Worm (Caenorhabditis elegans) whole organism, L1 larva: Measurements from ENCODE around the gene F40G9.5.

Experiments
- ama-1 ChIP-seq: fragments of 150-350 bp; optimal IDR thresholded peaks from 2 replicates; lab custom pipeline; 2014
- pqm-1 ChIP-seq: sonication (generic microtip); optimal IDR thresholded peaks from 3 replicates; lab custom pipeline; 2017; ENCODE audit warnings: missing biosample characterization, missing genetic modification characterization

DNA sequence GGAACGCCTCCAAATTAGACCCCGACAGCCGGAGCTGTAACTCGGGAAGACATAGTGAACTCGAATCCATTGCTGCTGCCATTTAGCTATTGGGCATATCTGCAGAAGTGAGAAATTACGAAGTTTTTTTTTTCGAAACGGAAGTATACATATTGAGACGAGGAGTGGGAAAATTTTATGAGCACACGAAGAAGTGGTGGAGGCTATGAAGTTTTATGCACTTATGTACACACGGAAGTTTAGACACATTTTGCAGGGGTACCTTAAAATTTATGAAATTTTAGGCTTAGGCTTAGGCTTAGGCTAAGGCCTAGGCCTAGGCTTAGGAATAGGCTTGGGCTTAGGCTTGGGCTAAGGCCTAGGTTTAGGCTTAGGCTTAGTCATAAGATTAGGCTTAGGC is 26.0 kb downstream of the F40G9.5 start, which contains the start of gene W10C4.1:
- no peak for TF ChIP-seq pqm-1 (tag; lab: Kevin White, UChicago)
- no peak for TF ChIP-seq ama-1 (lab: Kevin White, UChicago)
